Worm (Caenorhabditis elegans) whole organism, L1 larva: ENCODE data around the gene sox-2.

Source experiments
- C04F5.9 ChIP-seq: sonication (generic microtip); optimal IDR thresholded peaks from 2 replicates; lab custom pipeline; 2016; ENCODE audit warnings: missing genetic modification characterization, missing compliant biosample characterization
- C34B4.2 ChIP-seq: sonication (generic microtip); optimal IDR thresholded peaks from 2 replicates; lab custom pipeline; 2017; ENCODE audit warnings: mild to moderate bottlenecking, missing genetic modification characterization, missing compliant biosample characterization
- F16B12.6 ChIP-seq: fragments of 150-350 bp; optimal IDR thresholded peaks from 2 replicates; lab custom pipeline; 2014; ENCODE audit warnings: missing biosample characterization, missing genetic modification characterization
- Y116A8C.19 ChIP-seq: sonication (generic microtip); optimal IDR thresholded peaks from 2 replicates; lab custom pipeline; 2016; ENCODE audit warnings: missing compliant biosample characterization, missing genetic modification characterization, borderline replicate concordance
- aly-2 ChIP-seq: fragments of 150-350 bp; optimal IDR thresholded peaks from 2 replicates; lab custom pipeline; 2014; ENCODE audit warnings: missing biosample characterization, missing genetic modification characterization
- ceh-63 ChIP-seq: fragments of 200-800 bp; sonication (Bioruptor generic); optimal IDR thresholded peaks from 2 replicates; lab custom pipeline; 2018; ENCODE audit warnings: mild to moderate bottlenecking, missing genetic modification characterization, missing compliant biosample characterization
- ceh-8 ChIP-seq: fragments of 200-800 bp; sonication (Bioruptor generic); optimal IDR thresholded peaks from 2 replicates; lab custom pipeline; 2018; ENCODE audit warnings: mild to moderate bottlenecking, missing genetic modification characterization, moderate library complexity, missing compliant biosample characterization
- ceh-82 ChIP-seq, 3 experiments: fragments of 150-350 bp in 1 of 3; sonication (generic microtip) in 2 of 3; optimal IDR thresholded peaks; 2 replicates each; lab custom pipeline; 2014 to 2017; ENCODE audit warnings: missing biosample characterization in 3 of 3, missing genetic modification characterization in 3 of 3
- dsc-1 ChIP-seq: sonication (generic microtip); optimal IDR thresholded peaks from 2 replicates; lab custom pipeline; 2016; ENCODE audit warnings: mild to moderate bottlenecking, missing genetic modification characterization, missing compliant biosample characterization
- efl-1 ChIP-seq, 4 experiments: fragments of 150-350 bp; optimal IDR thresholded peaks in 3 of 4; peaks in 1 of 4; 1 replicate in 1 of 4; 2 replicates in 3 of 4; lab custom pipeline; 2014; ENCODE audit warnings: missing biosample characterization in 2 of 4, missing genetic modification characterization in 2 of 4, missing genetic modification reagents in 2 of 4
- efl-3 ChIP-seq: fragments of 200-800 bp; sonication (Bioruptor generic); optimal IDR thresholded peaks from 2 replicates; lab custom pipeline; 2018; ENCODE audit warnings: mild to moderate bottlenecking, missing genetic modification characterization, missing compliant biosample characterization
- egl-13 ChIP-seq: sonication (generic microtip); optimal IDR thresholded peaks from 2 replicates; lab custom pipeline; 2016; ENCODE audit warnings: missing genotype, missing genetic modification reagents, missing genetic modification characterization, missing compliant biosample characterization
- egl-27 ChIP-seq, 2 experiments: fragments of 150-350 bp in 1 of 2; sonication (generic microtip); optimal IDR thresholded peaks; 3 replicates each; lab custom pipeline; 2017 to 2018; ENCODE audit warnings: missing biosample characterization in 2 of 2, missing genetic modification characterization in 2 of 2, missing genetic modification reagents in 2 of 2
- elt-2 ChIP-seq: sonication (generic microtip); optimal IDR thresholded peaks from 2 replicates; lab custom pipeline; 2016; ENCODE audit warnings: missing genetic modification characterization, mild to moderate bottlenecking, inconsistent platforms, missing compliant biosample characterization, missing genetic modification reagents
- ets-5 ChIP-seq: fragments of 200-800 bp; sonication (Bioruptor generic); IDR thresholded peaks from 2 replicates; pipeline ENCODE4 v1.3.6; 2022; ENCODE audit warnings: missing genetic modification characterization, missing compliant biosample characterization
- fos-1 ChIP-seq: fragments of 150-350 bp; optimal IDR thresholded peaks from 2 replicates; lab custom pipeline; 2014; ENCODE audit warnings: missing biosample characterization, missing genetic modification characterization
- grh-1 ChIP-seq: fragments of 200-800 bp; sonication (Bioruptor generic); IDR thresholded peaks from 2 replicates; pipeline ENCODE4 v1.3.6; 2022; ENCODE audit warnings: missing genetic modification reagents, missing genetic modification characterization, missing compliant biosample characterization
- hlh-4 ChIP-seq: sonication (generic microtip); optimal IDR thresholded peaks from 2 replicates; lab custom pipeline; 2016; ENCODE audit warnings: mild to moderate bottlenecking, missing genetic modification characterization, missing compliant biosample characterization
- lin-13 ChIP-seq: fragments of 150-350 bp; optimal IDR thresholded peaks from 2 replicates; lab custom pipeline; 2014; ENCODE audit warnings: missing biosample characterization, missing genetic modification reagents, missing genetic modification characterization
- lin-14 ChIP-seq: fragments of 200-800 bp; sonication (Bioruptor generic); optimal IDR thresholded peaks from 2 replicates; lab custom pipeline; 2018; ENCODE audit warnings: mild to moderate bottlenecking, missing genetic modification characterization, moderate library complexity, missing compliant biosample characterization
- lin-15B ChIP-seq: fragments of 150-350 bp; sonication (generic microtip); optimal IDR thresholded peaks from 3 replicates; lab custom pipeline; 2014; ENCODE audit warnings: missing biosample characterization, missing genetic modification characterization
- lin-39 ChIP-seq: fragments of 150-350 bp; optimal IDR thresholded peaks from 2 replicates; lab custom pipeline; 2014; ENCODE audit warnings: missing biosample characterization, missing genetic modification reagents, missing genetic modification characterization
- lir-3 ChIP-seq: sonication (generic microtip); optimal IDR thresholded peaks from 2 replicates; lab custom pipeline; 2016; ENCODE audit warnings: mild to moderate bottlenecking, missing genetic modification characterization, moderate library complexity, missing compliant biosample characterization; ENCODE audit not compliant: poor library complexity
- lsy-2 ChIP-seq, 2 experiments: fragments of 150-350 bp; optimal IDR thresholded peaks; 2 replicates each; lab custom pipeline; 2014; ENCODE audit warnings: missing biosample characterization in 2 of 2, missing genetic modification characterization in 2 of 2
- mdl-1 ChIP-seq, 2 experiments: fragments of 150-350 bp; optimal IDR thresholded peaks; 2 replicates each; lab custom pipeline; 2014 to 2017; ENCODE audit warnings: missing biosample characterization in 2 of 2, missing genetic modification characterization in 2 of 2, inconsistent platforms in 1 of 2
- mef-2 ChIP-seq: fragments of 150-350 bp; optimal IDR thresholded peaks from 2 replicates; lab custom pipeline; 2014; ENCODE audit warnings: missing biosample characterization, missing genetic modification characterization
- nhr-19 ChIP-seq: fragments of 200-800 bp; sonication (Bioruptor generic); conservative IDR thresholded peaks from 2 replicates; pipeline ENCODE4 v1.3.6; 2022; ENCODE audit warnings: missing genetic modification characterization, missing compliant biosample characterization
- nhr-20 ChIP-seq: sonication (generic microtip); optimal IDR thresholded peaks from 2 replicates; lab custom pipeline; 2016; ENCODE audit warnings: mild to moderate bottlenecking, missing genetic modification characterization, missing compliant biosample characterization
- nhr-237 ChIP-seq: fragments of 150-350 bp; optimal IDR thresholded peaks from 2 replicates; lab custom pipeline; 2014; ENCODE audit warnings: missing biosample characterization, missing genetic modification characterization
- nhr-28 ChIP-seq: fragments of 150-350 bp; optimal IDR thresholded peaks from 2 replicates; lab custom pipeline; 2014; ENCODE audit warnings: missing biosample characterization, missing genetic modification characterization
- nhr-84 ChIP-seq: sonication (generic microtip); optimal IDR thresholded peaks from 2 replicates; lab custom pipeline; 2017; ENCODE audit warnings: missing biosample characterization, missing genetic modification characterization
- nhr-85 ChIP-seq: sonication (generic microtip); peaks from one replicate; lab custom pipeline; 2016; ENCODE audit warnings: missing genetic modification characterization, inconsistent platforms, missing compliant biosample characterization
- pax-3 ChIP-seq: fragments of 200-800 bp; sonication (Bioruptor generic); optimal IDR thresholded peaks from 2 replicates; lab custom pipeline; 2018; ENCODE audit warnings: mild to moderate bottlenecking, missing genetic modification characterization, moderate library complexity, missing compliant biosample characterization
- rnt-1 ChIP-seq: sonication (generic microtip); optimal IDR thresholded peaks from 2 replicates; lab custom pipeline; 2016; ENCODE audit warnings: mild to moderate bottlenecking, missing genetic modification characterization, moderate library complexity, missing compliant biosample characterization
- skn-1 ChIP-seq: fragments of 150-350 bp; optimal IDR thresholded peaks from 2 replicates; lab custom pipeline; 2014; ENCODE audit warnings: missing biosample characterization, missing genetic modification characterization
- snpc-4 ChIP-seq: fragments of 150-350 bp; optimal IDR thresholded peaks from 2 replicates; lab custom pipeline; 2014; ENCODE audit warnings: missing biosample characterization, missing genetic modification characterization
- sox-4 ChIP-seq: sonication (generic microtip); optimal IDR thresholded peaks from 2 replicates; lab custom pipeline; 2016; ENCODE audit warnings: missing genetic modification characterization, missing compliant biosample characterization
- sptf-1 ChIP-seq: fragments of 150-350 bp; optimal IDR thresholded peaks from 2 replicates; lab custom pipeline; 2014; ENCODE audit warnings: missing biosample characterization, missing genetic modification characterization
- sup-37 ChIP-seq: fragments of 200-800 bp; sonication (Bioruptor generic); optimal IDR thresholded peaks from 2 replicates; lab custom pipeline; 2018; ENCODE audit warnings: mild to moderate bottlenecking, missing genetic modification characterization, missing compliant biosample characterization
- swsn-7 ChIP-seq: sonication (generic microtip); optimal IDR thresholded peaks from 2 replicates; lab custom pipeline; 2016; ENCODE audit warnings: missing genetic modification characterization, missing compliant biosample characterization
- tbx-2 ChIP-seq: sonication (generic microtip); optimal IDR thresholded peaks from 2 replicates; lab custom pipeline; 2016; ENCODE audit warnings: missing genetic modification characterization, missing compliant biosample characterization
- tlp-1 ChIP-seq: fragments of 150-350 bp; optimal IDR thresholded peaks from 2 replicates; lab custom pipeline; 2014; ENCODE audit warnings: missing biosample characterization, missing genetic modification characterization
- unc-30 ChIP-seq: sonication (generic microtip); optimal IDR thresholded peaks from 2 replicates; lab custom pipeline; 2017; ENCODE audit warnings: missing biosample characterization, missing genetic modification characterization
- unc-62 ChIP-seq: fragments of 150-350 bp; optimal IDR thresholded peaks from 2 replicates; lab custom pipeline; 2014; ENCODE audit warnings: missing biosample characterization, missing genetic modification reagents, missing genetic modification characterization
- unc-86 ChIP-seq: sonication (generic microtip); optimal IDR thresholded peaks from 2 replicates; lab custom pipeline; 2016; ENCODE audit warnings: missing genetic modification characterization, missing compliant biosample characterization
- xbp-1 ChIP-seq: sonication (generic microtip); optimal IDR thresholded peaks from 2 replicates; lab custom pipeline; 2016; ENCODE audit warnings: missing genetic modification characterization, missing compliant biosample characterization
- zag-1 ChIP-seq: fragments of 150-350 bp; optimal IDR thresholded peaks from 2 replicates; lab custom pipeline; 2014; ENCODE audit warnings: missing biosample characterization, missing genetic modification characterization

sox-2 gene

DNA sequence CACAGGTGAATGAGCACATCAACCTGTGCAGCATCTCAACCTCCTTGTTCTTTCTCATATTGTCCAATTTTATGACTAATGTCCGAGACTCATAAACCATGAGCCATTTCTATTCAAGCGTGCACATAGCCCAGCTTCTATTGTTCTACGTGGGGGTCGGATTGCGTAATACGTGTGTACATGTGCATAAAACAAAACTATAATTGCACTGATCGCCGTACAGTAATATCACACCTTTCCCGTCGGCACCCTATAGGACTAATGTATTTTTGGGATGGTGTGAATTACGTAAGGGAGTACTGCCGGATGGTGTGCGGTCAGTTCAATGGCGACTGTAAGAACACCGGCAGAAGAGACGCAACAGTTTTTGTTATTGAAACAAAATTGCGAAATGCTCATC is 6.4 kb upstream of the sox-2 start:
- TF ChIP-seq nhr-19 (GFP tag; lab: Robert Waterston, UW) (no peak), rnt-1 (tag; lab: Kevin White, UChicago) (no peak), elt-2 (tag; lab: Kevin White, UChicago) (no peak), nhr-20 (no peak), nhr-28 (no peak), dsc-1 (no peak), aly-2 (tag; lab: Kevin White, UChicago) (no peak), zag-1 (tag; lab: Kevin White, UChicago) (no peak), mdl-1 (tag; optimal IDR thresholded peaks at IDR 0.05; lab: Kevin White, UChicago) (no peak), ceh-8 (GFP tag; lab: Kevin White, UChicago) (no peak), grh-1 (GFP tag; lab: Robert Waterston, UW) (no peak)

DNA sequence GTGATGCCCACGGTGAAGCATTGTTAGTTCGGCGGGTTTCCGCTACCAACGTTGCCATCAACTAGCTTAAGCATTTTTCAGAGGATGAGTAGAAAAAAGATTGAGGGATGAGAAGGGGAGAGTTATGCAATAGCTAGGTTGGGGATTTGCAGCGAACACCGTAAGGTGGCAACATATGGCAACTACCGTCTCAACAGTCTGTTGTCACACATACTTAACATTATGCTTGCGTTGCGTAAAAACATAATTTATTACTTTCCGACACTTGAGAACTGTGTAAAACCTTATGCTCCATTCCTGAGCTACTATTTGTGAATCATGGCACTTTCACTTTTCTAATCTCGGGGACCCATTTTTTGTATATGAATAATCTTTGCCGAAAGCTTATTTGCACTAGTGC is 3.1 kb upstream of the sox-2 start:
- TF ChIP-seq nhr-28 (no peak), C34B4.2 (no peak), nhr-237 (tag; lab: Kevin White, UChicago) (no peak), mef-2 (no peak), unc-62 (no peak), unc-30 (tag; lab: Kevin White, UChicago) (no peak), tlp-1 (tag; lab: Kevin White, UChicago) (no peak), ceh-82 (tag; optimal IDR thresholded peaks at IDR 0.05; lab: Kevin White, UChicago) (no peak), F16B12.6 (tag; lab: Kevin White, UChicago) (no peak)

DNA sequence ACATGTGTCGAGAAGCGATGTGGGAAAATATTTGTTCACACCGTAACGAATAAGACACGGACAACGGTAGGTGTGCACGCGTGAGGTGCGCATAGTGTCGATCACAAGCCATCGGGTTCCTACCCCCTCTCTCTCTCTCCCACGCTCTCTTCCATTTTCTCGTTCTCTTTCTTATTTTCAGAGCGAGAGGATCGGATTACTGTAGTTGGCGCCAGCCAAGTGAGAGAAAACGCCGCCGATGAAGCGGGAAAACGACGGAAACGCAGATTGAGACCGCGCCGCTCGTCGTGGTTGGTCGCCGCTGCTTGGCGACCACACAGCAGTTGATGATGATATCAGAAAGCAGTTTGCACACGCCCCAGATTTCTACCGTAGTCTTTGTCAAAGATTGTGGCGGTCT is 853 bp upstream of the sox-2 start:
- TF ChIP-seq tbx-2 (tag; lab: Kevin White, UChicago) (no peak), sptf-1 (tag; lab: Kevin White, UChicago) (no peak), lsy-2 (tag; optimal IDR thresholded peaks at IDR 0.05; lab: Kevin White, UChicago) (peak in 1 of 2 experiments; percentile 68), tlp-1 (tag; lab: Kevin White, UChicago) (no peak), pax-3 (tag; lab: Kevin White, UChicago) (no peak), ceh-63 (GFP tag; lab: Kevin White, UChicago) (no peak), ets-5 (GFP tag; lab: Robert Waterston, UW) (no peak), nhr-85 (tag; lab: Kevin White, UChicago) (peak; percentile 24), lin-14 (peak; percentile 20), unc-86 (tag; lab: Kevin White, UChicago) (peak; percentile 4), Y116A8C.19 (tag; lab: Kevin White, UChicago) (no peak), fos-1 (tag; lab: Kevin White, UChicago) (no peak), sup-37 (GFP tag; lab: Kevin White, UChicago) (no peak), unc-30 (tag; lab: Kevin White, UChicago) (no peak), lin-15B (no peak), ceh-82 (tag; optimal IDR thresholded peaks at IDR 0.05; lab: Kevin White, UChicago) (no peak), efl-1 (optimal IDR thresholded peaks at IDR 0.05; lab: Kevin White, UChicago) (no peak), efl-1 (GFP tag; optimal IDR thresholded peaks at IDR 0.05 in 1 of 2; lab: Kevin White, UChicago) (no peak), lin-13 (GFP tag; lab: Kevin White, UChicago) (no peak)

DNA sequence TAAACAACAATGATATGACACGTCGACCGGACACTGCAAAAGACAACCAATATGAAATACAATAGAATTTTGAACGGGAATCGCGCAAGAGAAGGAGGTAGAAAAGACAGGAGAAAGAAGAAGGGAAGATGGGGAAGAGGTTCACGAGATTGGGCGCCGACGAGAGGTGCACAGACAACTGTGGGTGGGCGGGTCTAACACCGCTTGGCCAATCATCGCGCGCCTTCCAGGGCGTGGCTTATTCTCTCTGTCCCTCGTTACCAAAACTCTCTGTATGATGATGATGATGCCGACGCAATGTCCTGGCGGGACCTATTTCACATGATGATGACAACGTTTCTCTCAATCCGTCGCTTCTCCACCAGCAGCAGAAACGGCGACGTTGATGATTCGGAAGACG is 3.0 kb downstream of the sox-2 start:
- TF ChIP-seq egl-27 (tag; optimal IDR thresholded peaks at IDR 0.05; lab: Kevin White, UChicago) (no peak), nhr-237 (tag; lab: Kevin White, UChicago) (no peak), sox-4 (tag; lab: Kevin White, UChicago) (no peak), snpc-4 (no peak), elt-2 (tag; lab: Kevin White, UChicago) (no peak), egl-13 (no peak), C04F5.9 (tag; lab: Kevin White, UChicago) (no peak), lin-14 (peak; percentile 31), rnt-1 (tag; lab: Kevin White, UChicago) (no peak), nhr-84 (no peak), lir-3 (tag; lab: Kevin White, UChicago) (no peak), nhr-85 (tag; lab: Kevin White, UChicago) (peak; percentile 43), swsn-7 (tag; lab: Kevin White, UChicago) (peak; percentile 4), hlh-4 (tag; lab: Kevin White, UChicago) (no peak), unc-86 (tag; lab: Kevin White, UChicago) (peak; percentile 33), efl-3 (no peak), skn-1 (tag; lab: Kevin White, UChicago) (no peak), lsy-2 (tag; optimal IDR thresholded peaks at IDR 0.05; lab: Kevin White, UChicago) (peak in 1 of 2 experiments; percentile 33), sup-37 (GFP tag; lab: Kevin White, UChicago) (no peak), lin-39 (tag; lab: Kevin White, UChicago) (no peak), xbp-1 (peak; percentile 27)
